Fruit fly (Drosophila melanogaster) whole organism, embryonic: Measurements from ENCODE around the gene CG6511.

Experiments
- Bdp1 ChIP-seq: fragments of 200-800 bp; sonication (Bioruptor generic); optimal IDR thresholded peaks from 3 replicates; lab custom pipeline; 2016; ENCODE audit warnings: missing biosample characterization, missing genetic modification characterization
- BtbVII ChIP-seq: fragments of 200-800 bp; sonication (Bioruptor generic); optimal IDR thresholded peaks from 3 replicates; lab custom pipeline; 2017; ENCODE audit warnings: missing biosample characterization, mild to moderate bottlenecking, missing genetic modification characterization
- Bteb2 ChIP-seq: fragments of 200-800 bp; sonication (Bioruptor generic); optimal IDR thresholded peaks from 2 replicates; lab custom pipeline; 2016; ENCODE audit warnings: missing biosample characterization, missing genetic modification characterization
- CG10959 ChIP-seq: fragments of 200-800 bp; sonication (Bioruptor generic); IDR thresholded peaks from 2 replicates; pipeline ENCODE4 v1.3.6; 2022; ENCODE audit warnings: missing biosample characterization, missing genetic modification characterization
- CG12744 ChIP-seq: fragments of 200-800 bp; sonication (Bioruptor generic); optimal IDR thresholded peaks from 2 replicates; lab custom pipeline; 2016; ENCODE audit warnings: missing biosample characterization, missing genetic modification characterization
- CG12769 ChIP-seq: fragments of 200-800 bp; sonication (Bioruptor generic); optimal IDR thresholded peaks from 2 replicates; lab custom pipeline; 2019; ENCODE audit warnings: missing biosample characterization, mild to moderate bottlenecking, missing genetic modification characterization, moderate library complexity
- CG14667 ChIP-seq: fragments of 200-800 bp; sonication (Bioruptor generic); IDR thresholded peaks from 2 replicates; pipeline ENCODE4 v1.3.6; 2022; ENCODE audit warnings: missing biosample characterization, missing genetic modification characterization
- CG15514 ChIP-seq: fragments of 200-800 bp; sonication (Bioruptor generic); optimal IDR thresholded peaks from 3 replicates; lab custom pipeline; 2017; ENCODE audit warnings: missing biosample characterization, missing genetic modification characterization, mild to moderate bottlenecking, moderate library complexity, missing genetic modification reagents
- CG1792 ChIP-seq: fragments of 200-800 bp; sonication (Bioruptor generic); optimal IDR thresholded peaks from 2 replicates; lab custom pipeline; 2016; ENCODE audit warnings: missing biosample characterization, missing genetic modification characterization
- CG2120 ChIP-seq: fragments of 200-800 bp; sonication (Bioruptor generic); optimal IDR thresholded peaks from 3 replicates; lab custom pipeline; 2016; ENCODE audit warnings: missing biosample characterization, missing genetic modification characterization
- CG31224 ChIP-seq: fragments of 200-800 bp; sonication (Bioruptor generic); IDR thresholded peaks from 2 replicates; pipeline ENCODE4 v1.3.6; 2022; ENCODE audit warnings: missing biosample characterization, missing genetic modification characterization
- CG3407 ChIP-seq: fragments of 200-800 bp; sonication (Bioruptor generic); optimal IDR thresholded peaks from 2 replicates; lab custom pipeline; 2018; ENCODE audit warnings: missing biosample characterization, mild to moderate bottlenecking, missing genetic modification characterization
- CG4360 ChIP-seq: fragments of 200-800 bp; sonication (Bioruptor generic); IDR thresholded peaks from 2 replicates; pipeline ENCODE4 v1.3.6; 2022; ENCODE audit warnings: missing biosample characterization, missing genetic modification characterization
- CG4707 ChIP-seq: fragments of 200-800 bp; sonication (Bioruptor generic); optimal IDR thresholded peaks from 2 replicates; lab custom pipeline; 2018; ENCODE audit warnings: missing biosample characterization, mild to moderate bottlenecking, missing genetic modification characterization, moderate library complexity
- CG5180 ChIP-seq: fragments of 200-800 bp; sonication (Bioruptor generic); optimal IDR thresholded peaks from 3 replicates; lab custom pipeline; 2017; ENCODE audit warnings: missing biosample characterization, missing genetic modification characterization, mild to moderate bottlenecking, moderate library complexity, missing genetic modification reagents
- CG8944 ChIP-seq: fragments of 200-800 bp; sonication (Bioruptor generic); optimal IDR thresholded peaks from 3 replicates; lab custom pipeline; 2016; ENCODE audit warnings: missing biosample characterization, missing genetic modification characterization
- CG9727 ChIP-seq: fragments of 200-800 bp; sonication (Bioruptor generic); optimal IDR thresholded peaks from 3 replicates; lab custom pipeline; 2017; ENCODE audit warnings: missing biosample characterization, mild to moderate bottlenecking, missing genetic modification characterization
- CrebB ChIP-seq: fragments of 200-800 bp; sonication (Bioruptor generic); optimal IDR thresholded peaks from 3 replicates; lab custom pipeline; 2018; ENCODE audit warnings: missing biosample characterization, mild to moderate bottlenecking, missing genetic modification characterization
- Dfd ChIP-seq, 2 experiments: fragments of >200 bp; optimal IDR thresholded peaks; 2 replicates each; lab custom pipeline; 2017; ENCODE audit warnings: missing biosample characterization in 2 of 2, missing genetic modification characterization in 2 of 2
- GATAe ChIP-seq: fragments of 200-800 bp; sonication (Bioruptor generic); conservative IDR thresholded peaks from 2 replicates; pipeline ENCODE4 v1.3.6; 2022; ENCODE audit warnings: missing biosample characterization, missing genetic modification characterization
- HLH54F ChIP-seq: fragments of 200-800 bp; sonication (Bioruptor generic); optimal IDR thresholded peaks from 3 replicates; lab custom pipeline; 2016; ENCODE audit warnings: missing biosample characterization, missing genetic modification characterization
- HmgZ ChIP-seq: fragments of 200-800 bp; sonication (Bioruptor generic); optimal IDR thresholded peaks from 2 replicates; lab custom pipeline; 2018; ENCODE audit warnings: missing biosample characterization, mild to moderate bottlenecking, missing genetic modification characterization
- Hmr ChIP-seq: fragments of 200-800 bp; sonication (Bioruptor generic); optimal IDR thresholded peaks from 3 replicates; lab custom pipeline; 2017; ENCODE audit warnings: mild to moderate bottlenecking, missing biosample characterization, missing genetic modification reagents, missing genetic modification characterization
- Lim3 ChIP-seq: fragments of 200-800 bp; sonication (Bioruptor generic); IDR thresholded peaks from 2 replicates; pipeline ENCODE4 v1.3.6; 2022; ENCODE audit warnings: missing biosample characterization, missing genetic modification characterization
- Mad ChIP-seq: fragments of 200-800 bp; sonication (Bioruptor generic); optimal IDR thresholded peaks from 2 replicates; lab custom pipeline; 2016; ENCODE audit warnings: missing biosample characterization, missing genetic modification characterization
- Mrtf ChIP-seq: fragments of 200-800 bp; sonication (Bioruptor generic); IDR thresholded peaks from 3 replicates; pipeline ENCODE4 v1.3.6; 2022; ENCODE audit warnings: missing biosample characterization, missing genetic modification characterization
- Nf-YA ChIP-seq: fragments of 200-800 bp; sonication (Bioruptor generic); IDR thresholded peaks from 2 replicates; pipeline ENCODE4 v1.3.6; 2022; ENCODE audit warnings: missing biosample characterization, missing genetic modification characterization
- Nf-YB ChIP-seq: fragments of 200-800 bp; sonication (Bioruptor generic); optimal IDR thresholded peaks from 3 replicates; lab custom pipeline; 2019; ENCODE audit warnings: missing biosample characterization, mild to moderate bottlenecking, missing genetic modification characterization, moderate library complexity
- Poxn ChIP-seq: fragments of 200-800 bp; sonication (Bioruptor generic); IDR thresholded peaks from 2 replicates; pipeline ENCODE4 v1.3.6; 2022; ENCODE audit warnings: missing biosample characterization, missing genetic modification characterization
- Vsx1 ChIP-seq: fragments of 200-800 bp; sonication (Bioruptor generic); optimal IDR thresholded peaks from 2 replicates; lab custom pipeline; 2017; ENCODE audit warnings: missing biosample characterization, mild to moderate bottlenecking, missing genetic modification characterization, missing genetic modification reagents
- aop ChIP-seq: fragments of 200-800 bp; sonication (Bioruptor generic); IDR thresholded peaks from 2 replicates; pipeline ENCODE4 v1.3.6; 2022; ENCODE audit warnings: missing biosample characterization, missing genetic modification characterization
- bigmax ChIP-seq: fragments of 200-800 bp; sonication (Bioruptor generic); optimal IDR thresholded peaks from 2 replicates; lab custom pipeline; 2018; ENCODE audit warnings: missing biosample characterization, mild to moderate bottlenecking, missing genetic modification characterization
- cato ChIP-seq: fragments of 200-800 bp; sonication (Bioruptor generic); optimal IDR thresholded peaks from 2 replicates; lab custom pipeline; 2016; ENCODE audit warnings: missing biosample characterization, missing genetic modification characterization, borderline replicate concordance
- corto ChIP-seq: fragments of 200-800 bp; sonication (Bioruptor generic); optimal IDR thresholded peaks from 2 replicates; lab custom pipeline; 2016; ENCODE audit warnings: missing biosample characterization, mild to moderate bottlenecking, missing genetic modification characterization, moderate library complexity
- crc ChIP-seq: fragments of 200-800 bp; sonication (Bioruptor generic); optimal IDR thresholded peaks from 2 replicates; lab custom pipeline; 2016; ENCODE audit warnings: missing biosample characterization, missing genetic modification characterization
- dan ChIP-seq: fragments of 200-800 bp; sonication (Bioruptor generic); IDR thresholded peaks from 2 replicates; pipeline ENCODE4 v1.3.6; 2022; ENCODE audit warnings: missing biosample characterization, missing genetic modification characterization
- eyg ChIP-seq: fragments of 200-800 bp; sonication (Bioruptor generic); optimal IDR thresholded peaks from 3 replicates; lab custom pipeline; 2016; ENCODE audit warnings: missing biosample characterization, missing genetic modification characterization
- ftz-f1 ChIP-seq: fragments of 200-800 bp; sonication (Bioruptor generic); optimal IDR thresholded peaks from 2 replicates; lab custom pipeline; 2016; ENCODE audit warnings: missing biosample characterization, missing genetic modification characterization
- gfzf ChIP-seq: fragments of 200-800 bp; sonication (Bioruptor generic); optimal IDR thresholded peaks from 2 replicates; lab custom pipeline; 2016; ENCODE audit warnings: missing biosample characterization, mild to moderate bottlenecking, missing genetic modification characterization, moderate library complexity
- gt ChIP-seq: fragments of 200-800 bp; sonication (Bioruptor generic); IDR thresholded peaks from 2 replicates; pipeline ENCODE4 v1.3.6; 2022; ENCODE audit warnings: missing biosample characterization, missing genetic modification characterization
- ham ChIP-seq: fragments of 200-800 bp; sonication (Bioruptor generic); IDR thresholded peaks from 2 replicates; pipeline ENCODE4 v1.3.6; 2022; ENCODE audit warnings: missing biosample characterization, missing genetic modification characterization
- ind ChIP-seq: fragments of 200-800 bp; sonication (Bioruptor generic); optimal IDR thresholded peaks from 3 replicates; lab custom pipeline; 2016; ENCODE audit warnings: missing biosample characterization, missing genetic modification characterization
- jumu ChIP-seq: fragments of 200-800 bp; sonication (Bioruptor generic); optimal IDR thresholded peaks from 3 replicates; lab custom pipeline; 2016; ENCODE audit warnings: missing biosample characterization, missing genetic modification characterization
- klu ChIP-seq: fragments of 200-800 bp; sonication (Bioruptor generic); IDR thresholded peaks from 2 replicates; pipeline ENCODE4 v1.3.6; 2022; ENCODE audit warnings: missing biosample characterization, missing genetic modification characterization
- mld ChIP-seq: fragments of 200-800 bp; sonication (Bioruptor generic); IDR thresholded peaks from 3 replicates; pipeline ENCODE4 v1.3.6; 2022; ENCODE audit warnings: missing biosample characterization, missing genetic modification characterization; ENCODE audit not compliant: partially characterized antibody
- nau ChIP-seq: fragments of 200-800 bp; sonication (Bioruptor generic); optimal IDR thresholded peaks from 3 replicates; lab custom pipeline; 2017; ENCODE audit warnings: missing biosample characterization, mild to moderate bottlenecking, missing genetic modification characterization, missing genetic modification reagents
- pan ChIP-seq, 4 experiments: fragments of >200 bp in 3 of 4; fragments of 200-800 bp in 1 of 4; sonication (Bioruptor generic) in 1 of 4; optimal IDR thresholded peaks in 3 of 4; IDR thresholded peaks in 1 of 4; 2 replicates each; pipeline versions ENCODE4 v1.3.6 to Lab custom; 2017 to 2022; ENCODE audit warnings: missing biosample characterization in 2 of 4, missing genetic modification characterization in 2 of 4, mixed read lengths in 1 of 4
- ranshi ChIP-seq: fragments of 200-800 bp; sonication (Bioruptor generic); IDR thresholded peaks from 2 replicates; pipeline ENCODE4 v1.3.6; 2022; ENCODE audit warnings: missing biosample characterization, missing genetic modification characterization
- rib ChIP-seq: fragments of 200-800 bp; sonication (Bioruptor generic); IDR thresholded peaks from 2 replicates; pipeline ENCODE4 v1.3.6; 2022; ENCODE audit warnings: missing biosample characterization, missing genetic modification characterization
- stwl ChIP-seq: fragments of 200-800 bp; sonication (Bioruptor generic); optimal IDR thresholded peaks from 3 replicates; lab custom pipeline; 2018; ENCODE audit warnings: missing biosample characterization, mild to moderate bottlenecking, missing genetic modification characterization, moderate library complexity
- trh ChIP-seq: fragments of 200-800 bp; sonication (Bioruptor generic); optimal IDR thresholded peaks from 2 replicates; lab custom pipeline; 2016; ENCODE audit warnings: missing biosample characterization, missing genetic modification characterization
- vfl ChIP-seq: fragments of 200-800 bp; sonication (Bioruptor generic); optimal IDR thresholded peaks from 2 replicates; lab custom pipeline; 2016; ENCODE audit warnings: missing biosample characterization, missing genetic modification characterization
- yki ChIP-seq: fragments of >200 bp; optimal IDR thresholded peaks from 3 replicates; lab custom pipeline; 2018

CG6511 gene

DNA sequence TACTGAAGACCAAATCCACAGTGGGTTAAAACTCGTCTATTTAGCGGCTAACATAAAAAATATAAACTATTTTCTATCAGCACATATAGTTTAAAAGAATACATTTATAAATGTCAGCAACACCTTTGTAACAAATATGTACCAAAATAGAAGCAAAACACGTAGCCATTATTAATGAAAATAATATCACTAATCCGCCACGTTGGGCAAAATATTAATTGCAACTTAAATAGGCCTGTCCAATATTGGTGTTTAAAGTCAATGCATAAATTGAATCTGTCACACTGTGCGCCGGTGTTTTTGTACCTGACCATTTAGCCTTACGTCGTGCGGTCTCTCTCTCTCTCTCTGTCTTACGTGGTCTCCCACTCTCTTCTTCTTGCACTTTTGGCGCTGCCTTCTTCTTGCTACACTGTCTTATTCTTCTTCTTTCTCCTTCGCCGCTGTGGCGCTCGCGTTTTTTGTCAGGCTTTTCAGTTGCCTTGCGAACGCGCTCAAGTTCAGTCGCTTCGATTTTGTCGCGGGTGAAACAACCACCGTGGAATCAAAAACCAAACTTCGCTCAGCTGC lies 44.9 kb downstream of the CG6511 start (continued):
- TF ChIP-seq klu (GFP tag; lab: Robert Waterston, UW) (peak; percentile 97), CG3407 (peak; percentile 96), CG31224 (GFP tag; lab: Robert Waterston, UW) (peak; percentile 94), Mad (GFP tag; lab: Kevin White, UChicago) (peak; percentile 97), CG1792 (GFP tag; lab: Kevin White, UChicago) (peak; percentile 93), Dfd (GFP tag; optimal IDR thresholded peaks at IDR 0.05; lab: Kevin White, UChicago) (no peak), CG14667 (peak; percentile 96), gt (peak; percentile 93), ham (GFP tag; lab: Robert Waterston, UW) (peak; percentile 93), CG4707 (peak; percentile 94), CG12769 (tag; lab: Kevin White, UChicago) (peak; percentile 98), Lim3 (GFP tag; lab: Robert Waterston, UW) (peak; percentile 97), CG5180 (GFP tag; lab: Kevin White, UChicago) (peak; percentile 90), cato (GFP tag; lab: Kevin White, UChicago) (peak; percentile 98), ranshi (peak; percentile 97), CG15514 (GFP tag; lab: Kevin White, UChicago) (peak; percentile 87), Mrtf (GFP tag; lab: Robert Waterston, UW) (peak; percentile 97), bigmax (GFP tag; lab: Kevin White, UChicago) (no peak), rib (GFP tag; lab: Robert Waterston, UW) (peak; percentile 94), Nf-YB (GFP tag; lab: Kevin White, UChicago) (peak; percentile 88), aop (GFP tag; lab: Robert Waterston, UW) (peak; percentile 87), stwl (tag; lab: Kevin White, UChicago) (peak; percentile 55), CG4360 (GFP tag; lab: Robert Waterston, UW) (peak; percentile 64), jumu (GFP tag; lab: Kevin White, UChicago) (peak; percentile 98), CrebB (tag; lab: Kevin White, UChicago) (peak; percentile 96), dan (GFP tag; lab: Robert Waterston, UW) (peak; percentile 89), ind (GFP tag; lab: Kevin White, UChicago) (peak; percentile 98), crc (GFP tag; lab: Kevin White, UChicago) (peak; percentile 76), CG10959 (GFP tag; lab: Robert Waterston, UW) (peak; percentile 94), CG8944 (peak; percentile 97), CG9727 (peak; percentile 91), corto (GFP tag; lab: Kevin White, UChicago) (peak; percentile 76), gfzf (peak; percentile 27), HmgZ (peak; percentile 99), CG12744 (peak; percentile 97), Poxn (GFP tag; lab: Robert Waterston, UW) (peak; percentile 83), Bteb2 (GFP tag; lab: Kevin White, UChicago) (peak; percentile 98), trh (GFP tag; lab: Kevin White, UChicago) (peak; percentile 89), Vsx1 (peak; percentile 91), yki (lab: Kevin White, UChicago) (no peak)

DNA sequence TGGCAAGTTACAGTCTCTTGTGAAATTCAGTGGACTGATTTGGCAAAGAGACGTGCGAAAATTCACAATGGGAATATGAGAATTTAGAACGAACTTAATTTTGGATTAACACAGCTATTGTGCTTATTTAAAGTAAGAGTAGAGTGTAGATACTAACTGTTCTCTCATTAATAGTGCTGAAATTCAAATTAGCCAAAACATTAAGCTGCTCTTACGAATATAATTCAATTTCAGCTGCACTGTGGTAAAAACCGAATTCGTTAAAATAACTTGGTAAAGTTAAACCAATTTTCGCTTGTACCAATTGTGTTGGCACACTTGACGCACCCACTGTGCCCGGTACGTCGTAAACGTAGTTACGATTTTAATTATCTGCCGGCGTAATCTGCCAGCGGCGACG lies 46.8 kb downstream of the CG6511 start:
- TF ChIP-seq Bdp1 (GFP tag; lab: Kevin White, UChicago): peak; percentile 2
- TF ChIP-seq pan (optimal IDR thresholded peaks at IDR 0.05; lab: Kevin White, UChicago): no peak
- peak in 1 of 2 experiments; percentile 48 for TF ChIP-seq pan (GFP tag; optimal IDR thresholded peaks at IDR 0.05 in 1 of 2, IDR thresholded peaks at IDR 0.05 in 1 of 2)
- TF ChIP-seq HLH54F: peak; percentile 28
- TF ChIP-seq BtbVII (GFP tag; lab: Kevin White, UChicago): peak; percentile 43
- peak; percentile 25 for TF ChIP-seq nau (GFP tag; lab: Kevin White, UChicago)
- no peak for TF ChIP-seq mld (GFP tag; lab: Robert Waterston, UW)
- no peak for TF ChIP-seq eyg
- peak; percentile 81 for TF ChIP-seq CG2120 (GFP tag; lab: Kevin White, UChicago)
- 0 out of 2 replicates have a peak, but pooled peaks have one; percentile 27 for TF ChIP-seq GATAe (GFP tag; lab: Robert Waterston, UW)
- TF ChIP-seq Hmr (GFP tag; lab: Kevin White, UChicago): peak; percentile 70
- no peak for TF ChIP-seq ftz-f1 (GFP tag; lab: Kevin White, UChicago)
- TF ChIP-seq vfl: peak; percentile 4
- TF ChIP-seq Nf-YA (GFP tag; lab: Robert Waterston, UW): no peak
